Worm (Caenorhabditis elegans) whole organism, young adult: ENCODE measurements around the gene smc-6.

ENCODE experiments used
- F37B4.10 ChIP-seq: fragments of 200-800 bp; sonication (Bioruptor generic); IDR thresholded peaks from 2 replicates; pipeline ENCODE4 v1.3.6; 2022; ENCODE audit warnings: missing genetic modification characterization, missing compliant biosample characterization
- ama-1 ChIP-seq, 3 experiments: fragments of 150-350 bp in 1 of 3; sonication (generic microtip) in 2 of 3; optimal IDR thresholded peaks; 2 replicates each; lab custom pipeline; 2014 to 2018; ENCODE audit warnings: missing biosample characterization in 2 of 3, missing genetic modification characterization in 2 of 3, missing genetic modification reagents in 2 of 3
- bed-1 ChIP-seq: fragments of 200-800 bp; sonication (Bioruptor generic); IDR thresholded peaks from 2 replicates; pipeline ENCODE4 v1.3.6; 2022; ENCODE audit warnings: missing genetic modification reagents, missing genetic modification characterization, missing compliant biosample characterization
- hrde-1 ChIP-seq: sonication (generic microtip); optimal IDR thresholded peaks from 2 replicates; lab custom pipeline; 2016; ENCODE audit warnings: missing genetic modification characterization, mild to moderate bottlenecking, missing compliant biosample characterization, moderate library complexity, missing genotype, missing genetic modification reagents, borderline replicate concordance
- hsf-1 ChIP-seq: fragments of 200-800 bp; sonication (Bioruptor generic); IDR thresholded peaks from 2 replicates; pipeline ENCODE4 v1.3.6; 2022; ENCODE audit warnings: missing genetic modification reagents, missing genetic modification characterization, missing compliant biosample characterization
- nhr-80 ChIP-seq: sonication (generic microtip); optimal IDR thresholded peaks from 2 replicates; lab custom pipeline; 2016; ENCODE audit warnings: missing genetic modification characterization, missing compliant biosample characterization
- snpc-4 ChIP-seq, 5 experiments: fragments of 150-350 bp in 1 of 5; sonication (generic microtip) in 4 of 5; optimal IDR thresholded peaks; 2 replicates each; lab custom pipeline; 2014 to 2018; ENCODE audit warnings: missing genetic modification characterization in 5 of 5, missing biosample characterization in 3 of 5, antibody characterized with exemption in 2 of 5, mild to moderate bottlenecking in 2 of 5, missing compliant biosample characterization in 2 of 5, missing genotype in 2 of 5, moderate library complexity in 2 of 5, missing genetic modification reagents in 1 of 5
- unc-130 ChIP-seq: sonication (generic microtip); optimal IDR thresholded peaks from 2 replicates; lab custom pipeline; 2016; ENCODE audit warnings: missing genetic modification reagents, missing genetic modification characterization, missing compliant biosample characterization
- unc-62 ChIP-seq: fragments of 150-350 bp; optimal IDR thresholded peaks from 2 replicates; lab custom pipeline; 2014; ENCODE audit warnings: missing biosample characterization, missing genetic modification reagents, missing genetic modification characterization
- ztf-28 ChIP-seq: fragments of 200-800 bp; sonication (Bioruptor generic); IDR thresholded peaks from 2 replicates; pipeline ENCODE4 v1.3.6; 2022; ENCODE audit warnings: missing genetic modification reagents, missing genetic modification characterization, missing compliant biosample characterization

ce11 chrII:11556338-11556737 lies 22.2 kb upstream of the smc-6 start, which contains the start of gene F54D5.17:
- TF ChIP-seq nhr-80 (tag; lab: Kevin White, UChicago) (no peak), snpc-4 (GFP tag; optimal IDR thresholded peaks at IDR 0.05; lab: Kevin White, UChicago) (no peak), snpc-4 (tag; optimal IDR thresholded peaks at IDR 0.05; lab: Kevin White, UChicago) (no peak), bed-1 (GFP tag; lab: Robert Waterston, UW) (no peak), F37B4.10 (GFP tag; lab: Robert Waterston, UW) (no peak), unc-62 (GFP tag; lab: Kevin White, UChicago) (no peak), ama-1 (optimal IDR thresholded peaks at IDR 0.05; lab: Kevin White, UChicago) (no peak), ama-1 (GFP tag; optimal IDR thresholded peaks at IDR 0.05; lab: Kevin White, UChicago) (no peak), hrde-1 (tag; lab: Kevin White, UChicago) (no peak), ztf-28 (no peak), hsf-1 (GFP tag; lab: Robert Waterston, UW) (no peak), unc-130 (GFP tag; lab: Kevin White, UChicago) (no peak)
